Fruit fly (Drosophila melanogaster) Kc167 (cell line): ENCODE measurements around the gene PIG-Wa.

ENCODE experiments used
- Myc ChIP-seq: fragments of >200 bp; optimal IDR thresholded peaks from 2 replicates; lab custom pipeline; 2017; ENCODE audit warnings: missing external identifiers
- Sin3A ChIP-seq: fragments of >200 bp; optimal IDR thresholded peaks from 2 replicates; lab custom pipeline; 2018; ENCODE audit warnings: missing external identifiers
- h ChIP-seq: fragments of >200 bp; optimal IDR thresholded peaks from 3 replicates; lab custom pipeline; 2018; ENCODE audit warnings: missing external identifiers
- insv ChIP-seq: fragments of >200 bp; optimal IDR thresholded peaks from 3 replicates; lab custom pipeline; 2018; ENCODE audit warnings: missing external identifiers
- psq ChIP-seq: fragments of >200 bp; optimal IDR thresholded peaks from 2 replicates; lab custom pipeline; 2017; ENCODE audit warnings: missing external identifiers
- ttk ChIP-seq: sonication (Bioruptor generic); optimal IDR thresholded peaks from 2 replicates; lab custom pipeline; 2017; ENCODE audit warnings: missing external identifiers

Gene PIG-Wa

DNA sequence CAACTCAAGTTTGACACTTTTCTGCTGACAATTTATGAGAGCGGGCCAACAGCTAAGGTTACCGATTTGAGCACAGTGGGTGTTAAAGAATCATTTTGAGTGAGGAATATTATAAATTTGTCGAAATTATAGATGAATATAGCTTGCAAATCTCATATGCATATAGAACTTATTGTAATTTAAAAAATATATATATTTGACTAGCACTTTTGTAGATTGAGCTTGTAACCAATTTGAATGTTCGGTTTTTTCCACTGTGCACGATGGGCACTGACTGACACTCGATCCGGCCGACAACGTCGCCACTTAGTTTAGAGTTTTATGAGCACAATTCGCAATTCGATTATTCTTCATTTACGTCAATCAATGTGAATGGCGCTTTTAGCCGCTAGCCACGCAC lies 15.5 kb downstream of the PIG-Wa start:
- TF ChIP-seq Myc (lab: Kevin White, UChicago) (no peak), psq (no peak), insv (lab: Kevin White, UChicago) (no peak), ttk (lab: Kevin White, UChicago) (no peak), h (lab: Kevin White, UChicago) (no peak)

DNA sequence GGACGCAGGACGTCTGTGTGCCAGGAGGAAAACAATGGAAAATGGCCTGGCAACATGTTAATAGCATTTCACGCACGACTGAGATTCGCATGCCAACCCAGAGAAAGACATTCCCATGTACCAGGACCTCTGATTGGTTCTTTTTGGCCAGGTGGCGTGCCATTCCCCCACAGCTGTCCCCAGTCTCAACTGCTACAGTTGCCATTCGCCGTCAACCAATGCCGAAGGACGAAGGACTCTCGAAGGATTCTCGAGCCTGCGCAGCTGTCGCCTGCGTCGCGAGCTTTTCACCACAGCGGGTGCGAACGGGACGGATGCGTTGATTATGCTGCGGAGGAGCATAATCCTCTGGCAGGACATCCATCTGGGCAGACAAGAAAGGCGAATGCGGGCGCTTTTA lies 16.9 kb downstream of the PIG-Wa start, which contains the start of gene VGlut:
Gene VGlut (plus strand): TSS at position 399 of the 400 bp plus-strand sequence.
- TF ChIP-seq Myc (lab: Kevin White, UChicago) (no peak), psq (no peak), Sin3A (no peak)

DNA sequence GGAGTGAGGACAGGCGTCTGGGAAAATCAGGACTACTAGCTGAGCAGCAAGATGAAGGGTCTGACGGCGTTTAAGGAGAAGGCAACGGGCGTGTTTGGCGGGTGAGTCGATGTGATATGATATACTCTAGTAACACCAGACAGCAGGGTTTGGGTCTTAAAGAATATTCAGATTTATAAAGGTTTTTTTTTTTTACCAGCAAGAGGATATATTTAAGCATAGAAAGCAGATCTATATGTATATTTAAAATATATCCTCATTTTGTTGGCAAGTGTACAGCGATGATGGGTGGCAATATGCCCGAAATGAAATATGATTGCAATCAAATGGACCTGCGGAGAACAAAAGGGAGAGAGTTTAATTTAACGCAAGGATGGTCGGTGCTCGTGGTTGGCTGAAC lies 19.2 kb downstream of the PIG-Wa start:
- no peak for TF ChIP-seq h (lab: Kevin White, UChicago)
- TF ChIP-seq ttk (lab: Kevin White, UChicago): no peak
- TF ChIP-seq psq: no peak
- no peak for TF ChIP-seq Myc (lab: Kevin White, UChicago)
- no peak for TF ChIP-seq insv (lab: Kevin White, UChicago)
- TF ChIP-seq Sin3A: no peak

DNA sequence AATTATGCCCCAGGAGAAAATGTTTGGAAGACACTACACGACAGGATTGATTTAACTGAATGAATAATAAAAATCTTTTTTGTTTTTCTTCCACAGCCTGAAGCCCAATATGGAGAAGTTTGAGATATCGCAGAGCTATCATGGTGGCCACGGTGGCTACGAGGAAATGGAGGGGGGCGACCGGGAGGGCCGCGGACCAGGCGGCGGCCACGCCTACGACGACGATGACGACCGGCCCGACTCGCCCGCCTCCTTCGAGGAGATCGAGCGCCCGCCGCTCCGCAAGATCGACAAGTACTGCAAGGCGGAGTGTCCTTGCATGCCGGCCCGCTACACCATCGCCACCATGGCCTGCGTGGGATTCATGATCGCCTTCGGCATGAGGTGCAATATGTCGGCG lies 21.6 kb downstream of the PIG-Wa start:
- TF ChIP-seq ttk (lab: Kevin White, UChicago) (no peak), Sin3A (no peak), Myc (lab: Kevin White, UChicago) (no peak), insv (lab: Kevin White, UChicago) (no peak)

DNA sequence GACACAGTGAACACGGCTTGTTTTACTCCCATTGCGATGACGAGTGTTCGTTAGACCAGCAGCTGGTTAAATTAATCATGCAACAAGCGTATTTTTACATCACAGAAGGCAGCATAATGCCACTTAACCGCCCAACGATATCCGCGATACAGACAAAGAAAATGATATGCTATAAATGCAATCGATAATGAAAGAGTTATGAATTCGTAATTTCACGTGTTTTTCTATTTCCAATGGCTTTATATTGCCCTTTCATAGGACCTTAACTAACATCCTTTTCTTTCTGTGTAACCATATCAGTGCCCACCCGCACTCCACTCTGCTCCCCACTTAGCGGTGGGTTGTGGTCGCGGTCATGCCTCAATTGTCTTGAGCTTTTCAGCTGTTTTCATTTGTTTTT lies 30.1 kb downstream of the PIG-Wa start:
- no peak for TF ChIP-seq ttk (lab: Kevin White, UChicago)
- TF ChIP-seq h (lab: Kevin White, UChicago): no peak
- TF ChIP-seq insv (lab: Kevin White, UChicago): no peak
- no peak for TF ChIP-seq Myc (lab: Kevin White, UChicago)
- no peak for TF ChIP-seq psq
- TF ChIP-seq Sin3A: no peak

DNA sequence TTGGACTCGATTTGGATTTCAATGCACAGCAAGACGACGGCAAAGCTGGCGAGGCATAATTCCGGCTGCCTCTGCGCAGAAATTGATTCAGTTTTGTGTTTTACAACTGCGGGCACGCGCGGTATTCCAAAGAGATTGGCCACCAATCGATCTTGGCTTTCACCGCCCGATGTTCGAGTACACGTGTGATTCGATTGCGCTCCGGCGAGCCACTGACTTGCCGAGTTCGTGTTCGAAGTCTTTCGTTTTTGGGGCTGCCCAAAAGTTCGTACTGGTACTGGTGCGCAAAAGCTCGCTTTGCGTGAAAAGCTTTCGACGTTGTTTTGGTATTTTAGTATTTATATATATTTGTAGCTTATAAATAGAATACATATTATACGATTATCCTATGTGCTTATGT lies 32.1 kb downstream of the PIG-Wa start, which contains the start of gene CG18641:
Gene CG18641 (minus strand): TSS at position 214 of the 400 bp plus-strand sequence.
- TF ChIP-seq h (lab: Kevin White, UChicago) (no peak), insv (lab: Kevin White, UChicago) (no peak), Myc (lab: Kevin White, UChicago) (no peak), psq (no peak), Sin3A (no peak), ttk (lab: Kevin White, UChicago) (no peak)

DNA sequence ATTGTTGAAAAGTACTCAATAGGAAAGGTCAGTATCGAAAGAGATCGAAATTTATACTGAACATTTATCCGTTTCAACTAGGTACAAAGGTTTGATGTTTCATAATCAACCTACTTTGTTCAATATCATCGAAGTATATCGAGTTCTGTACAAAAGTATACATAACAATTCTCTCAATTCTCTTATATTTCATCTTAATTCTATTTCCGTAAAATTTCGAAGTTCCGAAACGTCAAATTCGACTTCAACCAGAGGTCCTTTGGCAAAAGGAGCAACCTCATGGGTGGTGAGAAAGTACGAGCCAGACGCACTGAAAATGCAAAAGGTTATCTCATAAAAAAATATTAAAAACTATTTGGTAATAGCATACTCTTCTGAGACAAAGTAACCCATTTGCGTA lies 33.6 kb downstream of the PIG-Wa start, which contains the start of gene CG31948:
Gene CG31948 (minus strand): TSS at position 101 of the 400 bp plus-strand sequence.
- TF ChIP-seq psq: no peak
- no peak for TF ChIP-seq ttk (lab: Kevin White, UChicago)
- no peak for TF ChIP-seq Myc (lab: Kevin White, UChicago)
- TF ChIP-seq insv (lab: Kevin White, UChicago): no peak
- no peak for TF ChIP-seq Sin3A
- TF ChIP-seq h (lab: Kevin White, UChicago): no peak

DNA sequence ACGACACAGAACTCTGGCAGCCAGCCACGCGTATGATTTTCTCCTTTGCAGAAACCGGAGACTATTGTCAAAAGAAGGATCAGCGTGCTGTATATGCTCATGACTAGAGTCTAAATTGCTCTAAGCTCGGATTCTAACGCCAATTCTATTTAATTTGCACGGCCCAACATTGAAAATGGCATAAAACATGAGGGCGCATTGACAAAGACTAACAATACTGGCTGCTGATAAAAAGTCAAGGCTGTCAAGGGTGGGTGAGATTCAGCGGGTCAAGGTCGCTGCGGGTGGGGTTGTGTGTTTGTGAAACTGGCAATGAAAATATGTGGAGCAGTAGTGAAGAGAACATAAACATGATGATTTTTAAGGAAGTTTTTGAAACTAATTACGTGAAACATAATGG lies 34.9 kb downstream of the PIG-Wa start, which contains the start of gene CG34448:
Gene CG34448 (minus strand): TSS at position 101 of the 400 bp plus-strand sequence.
- TF ChIP-seq ttk (lab: Kevin White, UChicago) (no peak), psq (no peak), h (lab: Kevin White, UChicago) (no peak), Sin3A (no peak), insv (lab: Kevin White, UChicago) (no peak), Myc (lab: Kevin White, UChicago) (no peak)

DNA sequence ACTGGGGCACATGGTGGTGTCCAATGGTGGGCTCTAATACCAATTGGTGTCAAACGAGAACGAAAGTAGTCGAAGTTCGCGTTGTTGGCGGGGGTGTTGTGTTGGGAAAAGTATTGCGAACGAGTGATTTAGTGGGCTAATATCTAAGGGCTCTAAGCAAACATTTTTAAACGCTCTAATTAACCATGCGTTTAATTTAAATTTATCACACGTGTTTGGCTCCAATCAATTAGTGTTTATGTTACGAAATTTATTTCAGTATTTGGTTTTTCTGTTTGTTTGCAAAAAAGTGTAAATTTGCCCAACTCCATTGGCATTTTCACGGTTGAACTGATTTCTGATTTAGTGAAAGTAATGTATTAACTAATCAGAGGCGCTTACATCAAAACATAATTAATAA lies 36.9 kb downstream of the PIG-Wa start, which contains the start of gene CG34447:
Gene CG34447 (minus strand): TSS at position 101 of the 400 bp plus-strand sequence.
- TF ChIP-seq Myc (lab: Kevin White, UChicago) (no peak), psq (no peak), ttk (lab: Kevin White, UChicago) (no peak), h (lab: Kevin White, UChicago) (no peak), Sin3A (no peak), insv (lab: Kevin White, UChicago) (no peak)

DNA sequence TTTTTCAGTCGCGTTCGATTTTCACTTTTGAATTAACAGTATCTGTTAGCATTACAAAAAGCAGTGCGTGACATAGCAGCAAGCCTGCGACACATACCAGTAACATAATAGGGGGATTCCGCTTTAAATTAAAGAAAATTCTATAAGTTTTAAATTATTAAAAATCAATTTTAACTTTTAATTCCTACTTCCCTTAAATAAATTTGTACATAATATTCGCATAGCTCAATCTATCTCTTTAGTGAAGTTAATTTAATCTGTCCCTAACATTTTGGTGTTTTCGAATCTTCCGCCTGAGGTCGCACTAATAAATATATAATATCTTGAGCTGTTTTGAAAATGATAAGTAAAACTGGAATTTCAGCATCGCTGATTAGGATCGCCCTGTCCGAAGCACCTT lies 37.5 kb downstream of the PIG-Wa start, which contains the start of gene CG9886:
Gene CG9886 (plus strand): TSS at position 341 of the 400 bp plus-strand sequence.
- TF ChIP-seq h (lab: Kevin White, UChicago): no peak
- no peak for TF ChIP-seq insv (lab: Kevin White, UChicago)
- no peak for TF ChIP-seq psq
- no peak for TF ChIP-seq ttk (lab: Kevin White, UChicago)
- TF ChIP-seq Myc (lab: Kevin White, UChicago): no peak
- TF ChIP-seq Sin3A: no peak

DNA sequence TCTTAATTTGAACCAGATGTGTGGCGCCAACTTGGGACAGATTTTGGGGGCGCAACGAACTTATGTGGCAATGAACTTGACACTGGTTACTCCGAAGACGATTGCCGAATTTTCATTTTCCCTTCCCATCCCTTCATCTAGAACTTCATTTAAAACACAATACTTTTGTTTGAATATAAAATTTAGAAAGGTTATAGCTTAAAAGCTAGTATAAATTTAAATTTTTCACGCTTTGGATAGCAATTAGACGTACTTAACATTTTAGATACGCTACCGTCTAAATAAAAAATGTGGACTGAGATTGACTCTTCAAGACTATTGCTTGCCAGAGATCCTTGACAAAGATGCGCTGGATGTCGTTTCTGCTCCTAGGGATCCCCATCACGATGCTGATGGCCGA lies 41.5 kb downstream of the PIG-Wa start, which contains the start of gene CG44139:
Gene CG44139 (plus strand): TSS at position 301 of the 400 bp plus-strand sequence.
- TF ChIP-seq Myc (lab: Kevin White, UChicago): no peak
- no peak for TF ChIP-seq Sin3A
- TF ChIP-seq insv (lab: Kevin White, UChicago): no peak
- no peak for TF ChIP-seq h (lab: Kevin White, UChicago)

DNA sequence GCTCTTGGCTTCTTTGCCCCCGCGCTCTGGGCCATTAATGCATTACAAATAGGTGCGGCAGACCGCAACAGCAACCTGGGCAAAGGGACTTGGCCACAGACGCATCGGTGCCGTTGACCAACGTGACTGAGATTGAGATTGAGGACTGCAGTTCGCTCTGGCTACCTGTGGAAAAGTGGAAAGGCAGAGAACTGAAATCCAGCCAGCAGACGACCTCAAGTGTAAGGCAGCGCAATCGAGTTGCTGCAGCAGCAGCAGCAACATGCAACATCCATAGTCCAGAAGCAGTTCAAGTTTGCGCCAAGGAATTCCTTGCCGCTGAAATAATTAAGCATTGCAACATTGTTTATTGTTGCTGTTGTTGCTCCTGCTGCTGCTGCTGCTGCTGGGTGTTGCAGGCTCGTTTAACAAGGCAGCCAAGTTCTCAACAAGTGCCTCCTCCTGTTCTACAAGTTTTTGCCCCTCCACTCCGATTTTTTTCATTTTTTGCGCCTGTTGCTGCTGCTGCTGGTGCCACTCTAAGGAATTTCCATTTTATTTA lies 42.7 kb downstream of the PIG-Wa start:
- no peak for TF ChIP-seq ttk (lab: Kevin White, UChicago)
- no peak for TF ChIP-seq Myc (lab: Kevin White, UChicago)
- no peak for TF ChIP-seq insv (lab: Kevin White, UChicago)
- no peak for TF ChIP-seq psq
- no peak for TF ChIP-seq Sin3A
- no peak for TF ChIP-seq h (lab: Kevin White, UChicago)
